ENCODE assay signal across 2 worm cellular contexts in genomic region chrII:5105020-5105419, ce11.
A peak's percentile ranks its signal among the peaks of the same experiment; 100 is the strongest.
TF ChIP-seq lines count a peak whose summit lies in the region.

No protein-coding gene starts in this region.

TF ChIP-seq in whole organism, L4 larva, 104 proteins besides CTCF, POLR2A, EP300 and RAD21 (continued from another document):
- TF ChIP-seq zip-2 (tag; optimal IDR thresholded peaks at IDR 0.05; lab: Kevin White, UChicago) (peak; percentile 60), tra-1 (GFP tag; IDR thresholded peaks at IDR 0.05; lab: Robert Waterston, UW) (peak; percentile 87), aly-2 (tag; optimal IDR thresholded peaks at IDR 0.05; lab: Kevin White, UChicago) (peak; percentile 4), nhr-11 (tag; optimal IDR thresholded peaks at IDR 0.05; lab: Kevin White, UChicago) (peak; percentile 55), lir-3 (tag; optimal IDR thresholded peaks at IDR 0.05; lab: Kevin White, UChicago) (peak; percentile 78), gei-8 (GFP tag; optimal IDR thresholded peaks at IDR 0.05; lab: Kevin White, UChicago) (peak; percentile 88), hlh-30 (tag; optimal IDR thresholded peaks at IDR 0.05; lab: Kevin White, UChicago; ENCODE audit: insufficient read depth) (peak; percentile 70), madf-5 (GFP tag; IDR thresholded peaks at IDR 0.05; lab: Robert Waterston, UW) (peak; percentile 83 to 84; a peak in 3 of 4 replicates), saeg-2 (GFP tag; IDR thresholded peaks at IDR 0.05; lab: Robert Waterston, UW) (0 out of 2 replicates have a peak, but pooled peaks have one; percentile 59), jun-1 (tag; optimal IDR thresholded peaks at IDR 0.05; lab: Kevin White, UChicago) (no peak), lin-38 (GFP tag; IDR thresholded peaks at IDR 0.05; lab: Robert Waterston, UW) (no peak; the same call in none of the 2 replicates), pha-4 (GFP tag; IDR thresholded peaks at IDR 0.05; lab: Robert Waterston, UW) (no peak; the same call in 1 of the 2 replicates), pha-4 (tag; optimal IDR thresholded peaks at IDR 0.05; lab: Kevin White, UChicago) (no peak), D1046.2 (GFP tag; IDR thresholded peaks at IDR 0.05; lab: Robert Waterston, UW) (peak; percentile 88), rbr-2 (tag; optimal IDR thresholded peaks at IDR 0.05; lab: Kevin White, UChicago) (peak; percentile 71), ZK337.2 (GFP tag; IDR thresholded peaks at IDR 0.05; lab: Robert Waterston, UW) (0 out of 2 replicates have a peak, but pooled peaks have one; percentile 73), hif-1 (tag; optimal IDR thresholded peaks at IDR 0.05; lab: Kevin White, UChicago) (peak in 1 of 2 experiments; percentile 25), nhr-42 (GFP tag; IDR thresholded peaks at IDR 0.05; lab: Robert Waterston, UW) (peak; percentile 83), nhr-111 (GFP tag; optimal IDR thresholded peaks at IDR 0.05; lab: Kevin White, UChicago) (peak; percentile 87), mxl-3 (GFP tag; optimal IDR thresholded peaks at IDR 0.05; lab: Kevin White, UChicago) (peak; percentile 69), ctbp-1 (GFP tag; IDR thresholded peaks at IDR 0.05; lab: Robert Waterston, UW) (peak; percentile 89), hlh-11 (tag; optimal IDR thresholded peaks at IDR 0.05; lab: Kevin White, UChicago) (no peak), cey-2 (tag; optimal IDR thresholded peaks at IDR 0.05; lab: Kevin White, UChicago; ENCODE audit: borderline replicate concordance, insufficient read depth) (no peak), pqm-1 (tag; optimal IDR thresholded peaks at IDR 0.05; lab: Kevin White, UChicago) (no peak), dve-1 (tag; optimal IDR thresholded peaks at IDR 0.05; lab: Kevin White, UChicago; ENCODE audit: insufficient read depth) (peak; percentile 72), snpc-4 (tag; optimal IDR thresholded peaks at IDR 0.05; lab: Kevin White, UChicago) (no peak), daf-8 (GFP tag; IDR thresholded peaks at IDR 0.05; lab: Robert Waterston, UW) (no peak), duxl-1 (tag; optimal IDR thresholded peaks at IDR 0.05; lab: Kevin White, UChicago; ENCODE audit: poor library complexity) (peak; percentile 85), mes-2 (tag; optimal IDR thresholded peaks at IDR 0.05; lab: Kevin White, UChicago; ENCODE audit: poor library complexity, severe bottlenecking) (peak; percentile 92), unc-62 (GFP tag; optimal IDR thresholded peaks at IDR 0.05 in 1 of 2; lab: Kevin White, UChicago) (peak in 1 of 2 experiments; percentile 82), unc-62 (tag; optimal IDR thresholded peaks at IDR 0.05; lab: Kevin White, UChicago) (no peak), zfp-2 (tag; optimal IDR thresholded peaks at IDR 0.05; lab: Kevin White, UChicago) (peak; percentile 55), arid-1 (GFP tag; conservative IDR thresholded peaks at IDR 0.05; lab: Robert Waterston, UW) (peak; percentile 90), nhr-48 (tag; optimal IDR thresholded peaks at IDR 0.05; lab: Kevin White, UChicago) (peak; percentile 80), fkh-10 (GFP tag; optimal IDR thresholded peaks at IDR 0.05; lab: Kevin White, UChicago) (peak; percentile 0), T26A8.4 (GFP tag; IDR thresholded peaks at IDR 0.05; lab: Robert Waterston, UW) (no peak; the same call in 1 of the 2 replicates), nhr-6 (tag; optimal IDR thresholded peaks at IDR 0.05; lab: Kevin White, UChicago) (peak; percentile 62), nhr-25 (tag; optimal IDR thresholded peaks at IDR 0.05; lab: Kevin White, UChicago; ENCODE audit: borderline replicate concordance, insufficient read depth) (no peak), tag-97 (GFP tag; IDR thresholded peaks at IDR 0.05; lab: Robert Waterston, UW) (no peak), Y48G9A.11 (GFP tag; IDR thresholded peaks at IDR 0.05; lab: Robert Waterston, UW) (peak; percentile 76), zfp-3 (GFP tag; conservative IDR thresholded peaks at IDR 0.05; lab: Robert Waterston, UW) (peak; percentile 66; the same call in 1 of the 2 replicates), ztf-7 (tag; optimal IDR thresholded peaks at IDR 0.05; lab: Kevin White, UChicago) (peak; percentile 32), F37D6.2 (tag; optimal IDR thresholded peaks at IDR 0.05; lab: Kevin White, UChicago) (peak; percentile 22), lin-15B (tag; optimal IDR thresholded peaks at IDR 0.05; lab: Kevin White, UChicago) (no peak)

TF ChIP-seq in whole organism, late embryonic, 69 proteins besides CTCF, POLR2A, EP300 and RAD21 (continued from another document):
- TF ChIP-seq pag-3 (tag; optimal IDR thresholded peaks at IDR 0.05; lab: Kevin White, UChicago; ENCODE audit: borderline replicate concordance) (peak; percentile 68), ceh-9 (tag; optimal IDR thresholded peaks at IDR 0.05; lab: Kevin White, UChicago) (peak; percentile 91)
